Worm (Caenorhabditis elegans) whole organism, midembryonic: Measurements from ENCODE around the gene sluh-7.

Experiments used
- flt-1 ChIP-seq: fragments of 200-800 bp; sonication (Bioruptor generic); IDR thresholded peaks from 2 replicates; pipeline ENCODE4 v1.3.6; 2022; ENCODE audit warnings: missing genetic modification characterization, missing compliant biosample characterization
- med-1 ChIP-seq: sonication (generic microtip); optimal IDR thresholded peaks from 2 replicates; lab custom pipeline; 2017; ENCODE audit warnings: missing genetic modification characterization, mild to moderate bottlenecking, missing compliant biosample characterization, antibody characterized with exemption, missing genetic modification reagents; ENCODE audit not compliant: insufficient read depth
- ref-1 ChIP-seq: fragments of 200-800 bp; sonication (Bioruptor generic); conservative IDR thresholded peaks from 2 replicates; pipeline ENCODE4 v1.3.6; 2022; ENCODE audit warnings: missing genetic modification reagents, missing genetic modification characterization, missing compliant biosample characterization
- ztf-29 ChIP-seq: fragments of 200-800 bp; sonication (Bioruptor generic); IDR thresholded peaks from 2 replicates; pipeline ENCODE4 v1.3.6; 2022; ENCODE audit warnings: missing genetic modification reagents, missing genetic modification characterization, missing compliant biosample characterization

- TF ChIP-seq ref-1 (GFP tag; lab: Robert Waterston, UW) (no peak), ztf-29 (GFP tag; lab: Robert Waterston, UW) (peak; percentile 70; the same call in 1 of the 2 replicates), flt-1 (peak; percentile 79), med-1 (no peak)
These were observed at the start of gene sluh-7 for ce11 chrV:10355773-10356335.
